Fruit fly (Drosophila melanogaster) whole organism, larva: ENCODE measurements around the gene CG5167.

ENCODE experiments used
- noc ChIP-seq: fragments of 200-800 bp; sonication (Bioruptor generic); optimal IDR thresholded peaks from 3 replicates; lab custom pipeline; 2019; ENCODE audit warnings: missing biosample characterization, mild to moderate bottlenecking, missing genetic modification characterization, moderate library complexity

CG5167 gene

dm6 chr3R:12441008-12441606, 34.8 kb downstream of the CG5167 start:
- TF ChIP-seq noc (tag; lab: Kevin White, UChicago): peak; percentile 33

- peak; percentile 92 for TF ChIP-seq noc (tag; lab: Kevin White, UChicago)
Observed at dm6 chr3R:12442601-12443533, 36.5 kb downstream of the CG5167 start.

dm6 chr3R:12443769-12444168, 37.4 kb downstream of the CG5167 start:
- no peak for TF ChIP-seq noc (tag; lab: Kevin White, UChicago)

- TF ChIP-seq noc (tag; lab: Kevin White, UChicago): no peak
Observed at dm6 chr3R:12445468-12445867, 39.1 kb downstream of the CG5167 start.

- no peak for TF ChIP-seq noc (tag; lab: Kevin White, UChicago)
Observed at dm6 chr3R:12447353-12447752, 41.0 kb downstream of the CG5167 start, which contains the start of gene vrs. vrs (plus strand) TSS chr3R:12447653.

dm6 chr3R:12448344-12448743, 42.0 kb downstream of the CG5167 start:
- no peak for TF ChIP-seq noc (tag; lab: Kevin White, UChicago)

- peak; percentile 99 for TF ChIP-seq noc (tag; lab: Kevin White, UChicago)
Observed at dm6 chr3R:12448889-12449314, 42.6 kb downstream of the CG5167 start, which contains the start of gene CG18549. CG18549 (plus strand) TSS chr3R:12449296.

- TF ChIP-seq noc (tag; lab: Kevin White, UChicago): no peak
Observed at dm6 chr3R:12449617-12450242, 43.4 kb downstream of the CG5167 start.

- no peak for TF ChIP-seq noc (tag; lab: Kevin White, UChicago)
Observed at dm6 chr3R:12450713-12451259, 44.5 kb downstream of the CG5167 start.

dm6 chr3R:12451376-12451775, 45.0 kb downstream of the CG5167 start:
- TF ChIP-seq noc (tag; lab: Kevin White, UChicago): no peak

- no peak for TF ChIP-seq noc (tag; lab: Kevin White, UChicago)
Observed at dm6 chr3R:12451888-12452514, 45.7 kb downstream of the CG5167 start, which contains the start of gene CG5509. CG5509 (plus strand) TSS chr3R:12452464.

- no peak for TF ChIP-seq noc (tag; lab: Kevin White, UChicago)
Observed at dm6 chr3R:12454492-12454891, 48.2 kb downstream of the CG5167 start.

dm6 chr3R:12456370-12456940, 50.1 kb downstream of the CG5167 start, which contains the start of gene trus:
trus (plus strand) TSS chr3R:12456573.
- TF ChIP-seq noc (tag; lab: Kevin White, UChicago): no peak
